Fruit fly (Drosophila melanogaster): Measurements from ENCODE around the gene Acp36DE.

The Acp36DE gene

dm6 chr2L:18358928-18359327 lies at the start of gene Acp36DE:
TSS of gene Acp36DE (minus strand) at chr2L:18359028.
- TF ChIP-seq noc (tag; optimal IDR thresholded peaks at IDR 0.05) = no peak

- TF ChIP-seq noc (tag; optimal IDR thresholded peaks at IDR 0.05) = no peak
Measured at dm6 chr2L:18395274-18395823, 36.5 kb upstream of the Acp36DE start.

dm6 chr2L:18389987-18390386 lies 31.2 kb upstream of the Acp36DE start:
- TF ChIP-seq noc (tag; optimal IDR thresholded peaks at IDR 0.05) = no peak

dm6 chr2L:18387749-18388148 lies 28.9 kb upstream of the Acp36DE start:
- no peak for TF ChIP-seq noc (tag; optimal IDR thresholded peaks at IDR 0.05)

DNA sequence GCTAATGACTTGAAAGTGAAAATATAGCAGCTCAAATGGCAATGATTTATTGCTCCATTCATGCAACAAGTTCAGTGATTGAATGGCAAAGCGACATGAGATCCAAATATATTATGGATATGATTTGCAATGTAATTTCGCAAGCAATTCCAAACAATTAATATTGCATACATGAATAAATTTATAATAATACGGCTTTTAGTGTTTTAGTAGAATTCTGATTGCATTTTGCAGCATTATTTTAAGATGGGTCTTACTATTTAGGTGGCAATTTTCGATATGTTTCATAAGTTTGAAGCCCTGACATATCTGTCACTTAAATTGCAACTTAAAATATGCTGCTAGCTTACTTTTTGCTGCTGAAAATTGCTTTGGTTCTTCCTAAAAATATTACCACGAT lies 19.5 kb upstream of the Acp36DE start, which contains the start of gene CG34171:
Gene CG34171, plus strand, starts transcription at position 301 of the 400 bp plus-strand sequence.
- TF ChIP-seq noc (tag; optimal IDR thresholded peaks at IDR 0.05) = no peak

DNA sequence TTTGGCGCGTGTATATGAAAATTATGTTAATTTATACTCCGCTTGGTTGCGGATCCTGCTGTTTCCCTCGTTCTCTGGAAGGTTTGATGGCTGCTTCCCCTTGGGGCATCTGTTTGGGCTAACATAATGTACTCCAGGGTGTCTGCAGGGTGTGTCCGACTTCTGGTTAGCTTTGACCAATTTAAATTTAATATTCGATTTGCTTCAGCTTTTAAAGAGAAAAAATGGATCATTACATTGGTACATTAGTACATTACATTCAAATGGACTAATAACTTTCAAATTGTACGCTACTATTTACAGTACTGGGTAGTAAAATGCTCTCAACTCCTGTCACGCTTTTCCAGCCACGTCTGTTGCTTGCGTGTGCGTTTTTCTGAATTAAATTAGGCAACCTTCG lies 18.3 kb upstream of the Acp36DE start:
- TF ChIP-seq noc (tag; optimal IDR thresholded peaks at IDR 0.05) = no peak

DNA sequence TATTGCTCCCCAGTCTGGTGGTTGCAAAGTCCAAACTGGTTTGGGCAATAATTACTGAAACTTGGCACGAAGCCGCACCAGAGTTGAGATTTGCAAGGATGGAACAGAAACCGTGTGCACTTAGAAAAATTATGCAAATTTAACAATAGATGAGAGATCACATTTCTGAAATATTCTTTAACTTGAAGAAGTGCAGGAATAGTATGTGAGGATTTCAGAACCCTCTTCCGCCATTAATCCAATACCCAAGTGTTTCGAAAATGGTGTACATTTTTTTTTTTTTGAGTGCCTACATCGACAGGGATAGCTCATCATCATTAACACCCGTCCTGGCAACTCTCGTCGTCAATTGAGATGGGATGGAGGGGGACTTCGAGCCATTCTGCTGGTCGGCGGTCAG lies 13.3 kb upstream of the Acp36DE start:
- no peak for TF ChIP-seq noc (tag; optimal IDR thresholded peaks at IDR 0.05)

DNA sequence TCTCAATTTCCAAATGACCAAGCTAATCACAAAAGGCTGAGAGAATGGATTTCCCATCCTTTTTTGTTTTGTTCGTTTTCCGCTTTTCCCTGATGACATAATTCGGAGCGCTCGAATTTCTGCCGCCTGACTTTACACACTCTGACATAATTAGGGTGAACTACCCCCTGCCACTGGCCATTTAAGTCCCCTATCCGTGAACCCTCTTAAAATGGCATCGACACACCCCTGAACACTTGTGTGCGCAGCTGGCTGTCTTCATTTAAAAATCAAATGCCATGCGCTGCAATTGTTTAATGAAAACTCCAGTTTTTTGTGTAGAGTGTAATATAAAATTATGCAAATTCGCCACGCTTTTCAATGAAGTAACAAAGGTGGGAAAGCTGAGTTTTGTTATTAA lies 12.0 kb upstream of the Acp36DE start:
- TF ChIP-seq noc (tag; optimal IDR thresholded peaks at IDR 0.05) = no peak

- no peak for TF ChIP-seq noc (tag; optimal IDR thresholded peaks at IDR 0.05)
Measured at dm6 chr2L:18369582-18369981, 10.8 kb upstream of the Acp36DE start.

dm6 chr2L:18364358-18364757 lies 5.5 kb upstream of the Acp36DE start:
- no peak for TF ChIP-seq noc (tag; optimal IDR thresholded peaks at IDR 0.05)

- no peak for TF ChIP-seq noc (tag; optimal IDR thresholded peaks at IDR 0.05)
Measured at dm6 chr2L:18361164-18361563, 2.3 kb upstream of the Acp36DE start.

DNA sequence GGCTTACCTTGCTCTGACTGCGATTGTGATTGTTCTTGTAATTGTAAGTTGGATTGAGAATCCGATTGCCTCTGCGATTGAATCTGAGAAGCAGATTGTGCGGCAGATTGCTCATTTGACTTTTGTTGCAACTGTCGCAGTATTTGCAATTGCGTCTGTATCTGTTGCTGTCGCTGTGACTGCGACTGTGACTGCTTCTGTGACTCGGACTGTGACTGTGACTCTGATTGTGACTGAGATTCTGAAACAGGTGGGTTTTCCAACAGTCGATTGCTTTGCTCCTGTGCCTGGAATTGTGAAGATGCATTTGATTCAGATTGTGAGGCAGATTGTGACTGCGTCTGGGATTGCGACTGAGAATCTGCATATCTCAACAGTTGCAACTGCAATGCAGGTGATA lies 796 bp downstream of the Acp36DE start:
- no peak for TF ChIP-seq noc (tag; optimal IDR thresholded peaks at IDR 0.05)

- TF ChIP-seq noc (tag; optimal IDR thresholded peaks at IDR 0.05) = no peak
Measured at dm6 chr2L:18355550-18355949, 3.3 kb downstream of the Acp36DE start.

DNA sequence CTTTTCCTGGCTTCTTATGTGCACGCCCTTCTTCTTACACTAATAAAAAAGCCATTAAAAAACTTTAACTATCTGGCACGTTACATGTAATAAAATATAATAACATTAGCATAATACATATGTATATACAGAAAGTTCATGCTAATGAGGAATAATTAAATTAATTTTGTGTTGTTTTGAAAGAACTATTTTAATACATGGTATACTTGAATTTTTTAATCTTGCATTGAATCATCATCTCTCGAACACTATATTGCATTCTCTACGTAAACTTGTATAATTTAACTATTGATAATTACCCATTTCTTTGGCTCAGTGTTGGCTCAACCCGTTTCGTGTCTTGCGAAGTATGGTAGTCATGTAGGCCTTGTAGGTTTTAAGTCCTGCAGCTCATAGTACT lies 6.0 kb downstream of the Acp36DE start:
- no peak for TF ChIP-seq noc (tag; optimal IDR thresholded peaks at IDR 0.05)

dm6 chr2L:18348626-18349025 lies 10.2 kb downstream of the Acp36DE start:
- no peak for TF ChIP-seq noc (tag; optimal IDR thresholded peaks at IDR 0.05)

- no peak for TF ChIP-seq noc (tag; optimal IDR thresholded peaks at IDR 0.05)
Measured at dm6 chr2L:18347950-18348349, 10.9 kb downstream of the Acp36DE start.

DNA sequence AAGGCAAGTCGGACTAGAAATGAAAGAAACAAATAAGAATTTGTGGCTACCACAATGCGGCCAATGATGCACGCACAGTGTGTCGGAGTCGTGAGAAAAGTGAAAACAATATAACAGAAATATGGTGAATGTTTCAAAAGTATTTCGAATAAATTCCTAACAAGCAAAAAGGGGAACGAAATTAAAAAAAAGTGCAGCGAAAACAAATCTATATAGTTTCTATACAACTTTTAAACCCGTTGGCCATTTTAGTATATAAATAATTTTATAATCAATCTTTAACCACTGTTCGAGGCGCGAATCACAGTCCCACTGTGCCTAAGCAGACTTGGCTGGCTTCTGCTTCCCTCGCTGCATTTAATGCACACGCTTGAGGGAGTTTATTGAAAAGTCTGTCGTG lies 13.6 kb downstream of the Acp36DE start:
- TF ChIP-seq noc (tag; optimal IDR thresholded peaks at IDR 0.05) = no peak

- TF ChIP-seq noc (tag; optimal IDR thresholded peaks at IDR 0.05) = no peak
Measured at dm6 chr2L:18344343-18344742, 14.5 kb downstream of the Acp36DE start.

Data from whole organism, larva.